Fruit fly (Drosophila melanogaster) S2 (cell line): ENCODE results near the gene yl.

Experiments used
- CG8478 ChIP-seq: fragments of >200 bp; optimal IDR thresholded peaks from 2 replicates; lab custom pipeline; 2018
- CTCF ChIP-seq, 2 experiments: fragments of >200 bp; optimal IDR thresholded peaks; 2 replicates each; lab custom pipeline; 2018

dm6 chrX:14209209-14209781 is 16.3 kb downstream of the yl start:
- TF ChIP-seq CG8478 (lab: Kevin White, UChicago) (no peak), CTCF (optimal IDR thresholded peaks at IDR 0.05; lab: Kevin White, UChicago) (no peak)
